Worm (Caenorhabditis elegans): ENCODE data around the gene rpl-26.
A peak's percentile ranks its signal among the peaks of the same experiment; 100 is the strongest.

Gene rpl-26

ce11 chrII:8577509-8578099 lies 25.0 kb upstream of the rpl-26 start, which contains the start of gene F54C9.9 (continued):
- TF ChIP-seq snpc-1.1 (tag; optimal IDR thresholded peaks at IDR 0.05; ENCODE audit: insufficient read depth) (no peak), athp-1 (tag; optimal IDR thresholded peaks at IDR 0.05) (peak; percentile 24), ceh-100 (GFP tag; IDR thresholded peaks at IDR 0.05) (peak; percentile 50; the same call in 1 of the 2 replicates), madf-10 (tag; optimal IDR thresholded peaks at IDR 0.05) (no peak), Y95B8A.8 (GFP tag; IDR thresholded peaks at IDR 0.05) (peak; percentile 77), D2030.7 (GFP tag; IDR thresholded peaks at IDR 0.05) (no peak), madf-3 (GFP tag; IDR thresholded peaks at IDR 0.05) (peak; percentile 74; the same call in 1 of the 2 replicates), Y53G8AR.9 (GFP tag; conservative IDR thresholded peaks at IDR 0.05) (peak; percentile 71), aptf-2 (GFP tag; conservative IDR thresholded peaks at IDR 0.05) (no peak), hsf-1 (GFP tag; IDR thresholded peaks at IDR 0.05) (0 out of 2 replicates have a peak, but pooled peaks have one; percentile 65), ceh-40 (GFP tag; IDR thresholded peaks at IDR 0.05) (0 out of 2 replicates have a peak, but pooled peaks have one; percentile 2), zim-3 (tag; optimal IDR thresholded peaks at IDR 0.05) (no peak), lir-1 (GFP tag; conservative IDR thresholded peaks at IDR 0.05) (no peak), aptf-3 (GFP tag; IDR thresholded peaks at IDR 0.05) (no peak), ceh-27 (GFP tag; optimal IDR thresholded peaks at IDR 0.05) (no peak), ama-1 (optimal IDR thresholded peaks at IDR 0.05) (no peak), ama-1 (GFP tag; optimal IDR thresholded peaks at IDR 0.05) (peak in 1 of 2 experiments; percentile 77), die-1 (tag; optimal IDR thresholded peaks at IDR 0.05) (peak; percentile 49), lin-35 (GFP tag; optimal IDR thresholded peaks at IDR 0.05) (peak in 1 of 3 experiments; percentile 41), hmg-20 (GFP tag; IDR thresholded peaks at IDR 0.05) (no peak), bed-1 (GFP tag; IDR thresholded peaks at IDR 0.05) (no peak), tbx-9 (tag; optimal IDR thresholded peaks at IDR 0.05; ENCODE audit: borderline replicate concordance) (no peak), mxl-1 (tag; optimal IDR thresholded peaks at IDR 0.05) (no peak), ztf-28 (GFP tag; IDR thresholded peaks at IDR 0.05) (no peak), nhr-80 (tag; optimal IDR thresholded peaks at IDR 0.05) (no peak), F10E7.11 (tag; optimal IDR thresholded peaks at IDR 0.05) (no peak), pha-4 (tag; optimal IDR thresholded peaks at IDR 0.05) (no peak), unc-62 (GFP tag; optimal IDR thresholded peaks at IDR 0.05) (no peak), ztf-18 (tag; optimal IDR thresholded peaks at IDR 0.05) (no peak), nhr-27 (tag; optimal IDR thresholded peaks at IDR 0.05) (no peak), fkh-3 (tag; optimal IDR thresholded peaks at IDR 0.05) (no peak)

ce11 chrII:8581700-8582099 lies 20.9 kb upstream of the rpl-26 start, which contains the start of gene arl-1:
Gene arl-1, plus strand, starts transcription at chrII:8582000.
- TF ChIP-seq aptf-3 (GFP tag; IDR thresholded peaks at IDR 0.05), result 0 out of 2 replicates have a peak, but pooled peaks have one; percentile 6
- TF ChIP-seq rcor-1 (GFP tag; IDR thresholded peaks at IDR 0.05), result no peak

- TF ChIP-seq aptf-3 (GFP tag; IDR thresholded peaks at IDR 0.05), result peak; percentile 22; the same call in 1 of the 2 replicates
- 0 out of 2 replicates have a peak, but pooled peaks have one; percentile 24 for TF ChIP-seq madf-6 (GFP tag; IDR thresholded peaks at IDR 0.05)
- no peak for TF ChIP-seq ceh-79 (tag; optimal IDR thresholded peaks at IDR 0.05)
- peak; percentile 55; the same call in 1 of the 2 replicates for TF ChIP-seq lin-26 (GFP tag; IDR thresholded peaks at IDR 0.05)
- TF ChIP-seq cebp-1 (GFP tag; IDR thresholded peaks at IDR 0.05), result no peak
- peak; percentile 7 for TF ChIP-seq cebp-1 (tag; optimal IDR thresholded peaks at IDR 0.05)
These were observed 19.6 kb upstream of the rpl-26 start for ce11 chrII:8583035-8583434.

Data from whole organism, young adult.